Worm (Caenorhabditis elegans) whole organism, dauer: ENCODE data around the gene rad-23.

Experiments
- unc-62 ChIP-seq: sonication (generic microtip); optimal IDR thresholded peaks from 2 replicates; lab custom pipeline; 2017; ENCODE audit warnings: missing biosample characterization, missing genetic modification reagents, missing genetic modification characterization

Gene rad-23

DNA sequence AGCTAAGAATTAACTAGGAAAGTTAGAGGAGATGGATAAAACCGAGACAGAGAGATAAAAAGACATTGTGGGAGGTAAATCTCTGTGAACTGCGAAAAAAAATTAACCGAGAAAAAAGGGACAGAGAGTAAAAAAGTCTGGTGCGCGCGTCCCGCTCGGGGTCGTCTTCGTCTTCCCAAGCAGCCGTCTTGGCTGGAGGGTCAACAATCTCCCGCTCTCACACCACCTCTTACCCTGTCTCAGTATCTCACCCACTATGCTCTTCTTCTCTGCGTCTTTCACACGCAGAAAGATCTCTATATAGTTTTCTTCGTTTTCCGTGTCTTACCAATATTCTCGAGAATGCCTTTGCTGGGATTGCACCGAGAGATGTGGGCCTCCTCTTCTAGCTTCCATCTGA is 19.8 kb downstream of the rad-23 start:
- no peak for TF ChIP-seq unc-62

DNA sequence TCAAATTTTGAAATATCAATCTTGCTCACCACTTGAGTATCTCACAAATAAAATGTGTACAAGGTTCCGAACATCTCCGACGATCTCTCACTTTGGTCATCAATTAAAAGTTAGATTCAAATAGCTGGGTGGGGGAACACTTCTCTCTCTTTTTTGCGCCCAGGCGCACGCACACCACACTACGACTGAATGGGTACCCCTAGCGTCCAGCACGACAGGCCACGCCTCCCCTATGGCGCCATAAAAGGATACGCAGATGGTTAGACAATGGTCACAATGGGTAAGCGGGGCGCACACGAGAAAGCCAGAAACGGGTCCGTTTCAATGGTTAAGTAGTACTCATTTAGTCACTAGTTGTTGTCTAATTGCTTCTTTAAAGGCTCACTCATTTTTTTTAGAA is 22.6 kb downstream of the rad-23 start:
- TF ChIP-seq unc-62: no peak

DNA sequence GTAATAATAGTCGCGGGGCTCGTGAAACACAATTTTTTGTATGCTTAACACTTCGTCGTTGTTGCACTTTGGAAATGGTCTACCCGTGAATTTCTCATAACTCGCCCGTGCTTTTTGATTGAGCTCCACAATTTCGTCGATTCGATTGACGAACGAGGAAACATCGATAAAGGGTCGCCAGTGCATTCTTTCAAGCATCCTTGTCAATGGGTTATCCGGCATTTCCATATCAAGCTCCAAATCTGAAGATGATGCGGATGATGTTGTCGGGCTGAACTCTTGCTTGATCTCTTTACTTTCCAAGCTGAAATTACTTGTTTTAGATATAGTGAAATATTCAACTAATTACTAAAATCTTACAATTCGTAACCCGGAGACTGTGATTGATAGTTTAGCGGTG is 24.6 kb downstream of the rad-23 start:
- no peak for TF ChIP-seq unc-62

DNA sequence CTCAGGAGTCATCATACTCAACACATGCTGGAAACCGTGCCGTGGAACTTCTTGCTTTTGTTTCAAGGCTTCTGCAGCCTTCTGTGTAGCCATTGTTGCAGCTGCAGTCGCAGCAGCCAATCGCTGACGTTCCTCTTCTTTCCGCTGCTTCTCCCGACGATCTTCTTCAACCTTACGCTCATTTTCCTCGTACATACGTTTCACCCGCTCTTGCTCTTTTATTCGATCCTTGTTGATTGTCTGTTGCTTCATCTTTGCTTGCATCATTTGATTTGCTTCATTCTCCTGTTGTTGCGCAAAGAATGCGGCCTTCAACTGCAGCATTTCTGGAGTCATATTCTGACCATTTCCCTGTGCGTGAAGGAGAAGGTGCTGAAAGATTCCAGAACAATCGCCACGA is 29.9 kb downstream of the rad-23 start:
- no peak for TF ChIP-seq unc-62

DNA sequence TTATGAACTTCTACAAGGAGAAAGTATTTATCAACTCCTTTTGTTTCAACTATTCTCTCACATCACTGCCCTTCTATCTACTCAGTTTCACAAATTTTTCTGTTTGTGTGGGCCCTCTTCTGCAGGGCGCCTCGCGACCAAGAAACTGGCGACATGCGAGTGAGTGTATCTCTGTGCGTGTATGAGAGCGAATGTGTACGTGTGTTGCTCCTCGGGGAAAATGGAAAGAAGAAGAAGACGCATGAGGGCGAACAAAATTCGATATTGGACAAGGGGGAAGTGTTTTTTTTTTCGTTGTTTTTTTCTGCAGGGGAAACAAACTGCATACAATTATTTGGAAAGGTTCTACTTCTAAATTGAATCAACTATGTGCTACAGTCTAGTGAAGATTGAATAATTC is 31.0 kb downstream of the rad-23 start:
- TF ChIP-seq unc-62: no peak

DNA sequence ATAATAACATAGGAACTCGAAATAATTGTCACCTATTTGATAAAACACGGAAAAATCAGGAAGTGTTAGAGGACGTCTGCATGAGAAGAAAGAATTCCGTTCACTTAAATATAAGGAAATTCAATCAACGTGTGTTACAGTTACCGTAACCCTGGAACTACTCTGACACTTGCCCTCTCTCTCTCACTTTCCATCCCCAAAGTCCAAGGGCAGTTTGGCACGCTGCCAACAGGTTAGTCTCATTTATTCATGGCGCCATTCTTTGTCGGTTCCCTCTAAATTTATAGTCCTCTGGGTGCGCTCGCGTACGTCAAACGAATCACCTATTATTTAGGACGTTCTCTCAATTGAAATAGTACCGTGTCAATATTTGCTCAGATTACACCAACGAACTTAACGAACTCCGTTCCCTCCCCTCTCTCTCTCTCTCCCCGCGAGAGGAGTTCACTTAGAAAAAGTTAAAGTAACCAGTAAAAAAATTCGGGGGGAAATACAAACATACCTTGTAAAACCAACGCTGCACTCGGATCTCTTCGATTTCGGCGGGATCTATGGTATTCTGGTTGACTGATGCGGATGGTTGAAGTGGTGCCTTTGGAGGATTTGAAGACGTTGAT is 31.8 kb downstream of the rad-23 start:
- no peak for TF ChIP-seq unc-62

DNA sequence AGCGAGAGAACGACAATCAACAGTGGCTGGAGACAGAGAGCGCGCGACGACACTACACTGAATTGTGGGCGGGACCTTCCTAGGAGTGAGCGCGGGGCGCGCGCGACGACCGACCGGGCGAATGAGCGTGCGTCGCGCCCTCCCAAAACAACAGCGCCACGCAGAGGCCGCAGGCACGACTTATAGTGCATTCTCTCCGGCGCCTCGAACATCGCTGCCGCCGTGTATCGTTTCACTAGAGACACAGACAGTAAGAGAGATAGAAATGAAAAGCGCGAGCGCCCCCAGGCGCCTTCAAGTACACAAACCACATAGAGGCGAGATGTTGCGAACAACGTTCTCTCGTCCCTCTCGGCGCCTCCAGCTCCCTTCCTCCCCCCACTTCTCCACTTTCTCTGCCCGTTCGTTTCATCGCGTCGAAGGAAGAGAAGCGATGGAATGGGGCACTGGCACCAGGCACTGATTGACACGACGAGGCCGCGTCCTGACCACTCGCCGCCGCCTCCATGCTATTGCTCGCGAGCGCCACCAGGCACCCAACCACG is 32.6 kb downstream of the rad-23 start:
- peak; percentile 2 for TF ChIP-seq unc-62

DNA sequence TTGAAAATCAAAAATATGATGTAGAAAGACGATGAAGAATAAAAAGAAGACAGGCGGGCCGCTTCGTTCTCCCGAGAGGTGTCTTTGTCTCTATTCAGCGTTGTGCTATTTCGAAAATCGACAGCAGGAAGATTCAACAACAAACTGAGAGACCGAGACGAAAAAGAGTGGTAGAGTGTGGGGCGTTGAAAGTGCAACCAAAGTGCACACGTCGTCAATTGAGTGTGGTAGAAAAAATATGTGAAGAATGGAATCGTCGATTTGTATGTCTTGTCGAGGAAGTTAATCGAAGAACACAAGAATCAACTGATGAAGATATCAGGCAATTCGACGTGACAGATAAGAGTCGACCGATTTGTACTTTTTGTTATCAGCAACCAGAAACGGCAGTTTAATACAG is 33.4 kb downstream of the rad-23 start:
- no peak for TF ChIP-seq unc-62

ce11 chrII:11617715-11618114 is 34.8 kb downstream of the rad-23 start:
- no peak for TF ChIP-seq unc-62

DNA sequence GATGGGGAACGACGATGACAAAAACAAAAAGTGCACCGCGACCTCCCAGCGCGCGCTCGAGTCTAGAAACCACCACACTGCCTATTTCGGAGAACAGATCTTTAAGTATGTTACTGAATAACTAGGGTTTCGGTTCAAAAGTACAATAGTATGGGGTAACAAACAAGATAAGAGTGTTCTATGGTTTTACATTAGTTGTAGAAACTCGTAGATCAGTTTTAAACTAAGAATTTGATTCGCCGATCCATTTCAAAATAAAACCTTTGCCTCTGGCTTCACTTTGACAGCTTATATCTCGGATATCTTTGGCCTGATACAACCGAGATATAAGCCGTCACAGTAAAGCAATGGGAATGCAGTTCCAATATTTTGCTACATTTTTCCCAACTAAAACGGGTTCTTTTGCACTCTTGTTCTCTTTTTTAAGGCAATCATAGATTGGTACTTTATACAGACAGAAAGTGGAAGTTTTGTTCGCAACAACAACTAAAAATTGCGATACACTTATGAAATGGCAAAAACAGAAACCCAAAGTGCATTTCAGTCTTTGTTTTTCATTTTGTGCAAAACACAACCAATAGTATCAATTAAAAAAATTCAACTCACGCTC is 36.1 kb downstream of the rad-23 start:
- TF ChIP-seq unc-62: no peak

ce11 chrII:11614103-11614857 is 38.2 kb downstream of the rad-23 start:
- TF ChIP-seq unc-62: no peak

DNA sequence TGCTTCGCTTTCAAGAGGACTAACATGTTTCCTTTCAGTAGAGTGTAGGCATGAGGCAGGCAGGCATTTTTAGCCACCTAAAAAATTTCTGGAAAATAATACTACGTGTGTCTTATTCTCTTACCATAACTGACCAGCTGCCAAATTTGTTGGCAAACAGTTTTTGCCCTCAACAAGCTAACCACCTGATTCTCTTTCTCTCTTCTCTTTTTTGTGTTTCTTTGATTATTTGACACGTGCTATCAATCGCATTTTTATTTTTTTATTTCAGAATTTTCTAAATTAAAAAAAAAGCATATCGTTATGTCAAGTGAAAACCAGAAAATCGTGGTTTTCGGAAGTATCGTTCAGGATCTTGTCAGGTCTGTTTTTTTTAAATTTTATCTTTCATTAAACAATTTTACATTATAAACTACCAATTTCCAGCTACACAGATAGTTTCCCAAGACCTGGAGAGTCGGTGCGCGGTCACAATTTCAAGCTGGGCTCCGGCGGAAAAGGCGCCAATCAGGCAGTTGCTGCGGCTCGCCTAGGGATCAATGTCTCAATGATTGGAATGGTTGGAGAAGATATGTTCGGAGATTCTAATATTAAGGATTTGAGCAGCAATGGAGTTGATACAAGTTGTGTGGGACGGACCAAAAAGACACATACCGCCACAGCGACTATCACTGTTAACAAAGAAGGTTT is 40.4 kb downstream of the rad-23 start, which contains the start of gene F07A11.5:
Gene F07A11.5 (plus strand): TSS at position 267 of the 690 bp plus-strand sequence.
- no peak for TF ChIP-seq unc-62

ce11 chrII:11611462-11611861 is 41.1 kb downstream of the rad-23 start:
- TF ChIP-seq unc-62: no peak

DNA sequence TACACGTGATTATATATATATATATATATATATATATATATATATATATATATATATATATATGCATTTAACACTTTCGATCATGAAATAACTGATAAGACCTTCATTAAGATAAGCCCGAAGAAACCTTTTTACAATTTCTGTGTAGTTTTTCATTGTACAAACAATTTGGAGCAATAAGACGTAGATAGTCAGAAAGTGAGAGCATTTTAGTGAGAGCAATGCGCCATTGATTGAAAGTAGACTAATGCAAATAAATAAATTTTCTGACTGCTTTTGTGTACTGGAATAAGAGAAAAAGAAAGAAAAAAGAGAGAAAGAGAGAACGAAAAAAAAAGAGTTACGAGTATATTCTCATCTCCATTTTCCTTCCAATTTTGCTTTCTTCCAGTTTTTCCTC is 47.9 kb downstream of the rad-23 start:
- no peak for TF ChIP-seq unc-62

DNA sequence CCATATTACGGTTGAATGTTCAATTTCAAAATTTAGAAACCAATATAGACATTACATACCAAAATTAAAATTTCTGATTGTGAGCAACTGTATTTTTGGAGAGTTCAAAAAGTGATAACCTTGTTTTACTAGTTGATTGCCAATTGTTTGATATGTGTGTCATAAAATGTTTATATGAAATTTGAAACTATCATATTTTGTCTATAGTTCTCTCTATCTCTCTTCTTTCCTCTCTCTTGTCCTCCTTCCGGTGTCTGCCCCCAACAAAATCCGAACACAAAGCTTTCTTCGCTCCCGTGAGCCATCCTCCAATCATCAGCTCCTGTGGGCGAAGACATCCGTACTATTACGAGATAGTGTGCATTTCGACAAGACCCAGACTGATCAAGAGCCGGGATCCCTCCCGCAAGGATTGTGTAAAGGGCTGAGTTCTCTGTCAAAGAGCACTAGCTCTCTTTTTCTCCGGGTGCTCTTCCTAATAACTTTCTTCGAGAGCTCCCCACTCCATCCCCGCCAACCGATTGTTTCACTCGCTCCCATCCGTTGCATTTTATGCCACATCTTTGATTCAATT is 50.1 kb downstream of the rad-23 start:
- TF ChIP-seq unc-62: no peak
